Worm (Caenorhabditis elegans) whole organism, mixed stage, embryonic: ENCODE measurements around the gene C31B8.12.

Experiments used
- blmp-1 ChIP-seq: fragments of 150-350 bp; optimal IDR thresholded peaks from 2 replicates; lab custom pipeline; 2014; ENCODE audit warnings: missing biosample characterization, missing genetic modification characterization
- ceh-39 ChIP-seq: fragments of 150-350 bp; optimal IDR thresholded peaks from 2 replicates; lab custom pipeline; 2014; ENCODE audit warnings: missing biosample characterization, missing genetic modification characterization
- ces-1 ChIP-seq: fragments of 150-350 bp; optimal IDR thresholded peaks from 2 replicates; lab custom pipeline; 2014; ENCODE audit warnings: missing biosample characterization, missing genetic modification reagents, missing genetic modification characterization
- drap-1 ChIP-seq: fragments of 200-800 bp; sonication (Bioruptor generic); optimal IDR thresholded peaks from 3 replicates; lab custom pipeline; 2018; ENCODE audit warnings: mild to moderate bottlenecking, missing genetic modification characterization, missing compliant biosample characterization
- elt-1 ChIP-seq: sonication (generic microtip); optimal IDR thresholded peaks from 2 replicates; lab custom pipeline; 2017; ENCODE audit warnings: missing genetic modification characterization, mild to moderate bottlenecking, missing compliant biosample characterization, antibody characterized with exemption, moderate library complexity, borderline replicate concordance; ENCODE audit not compliant: insufficient read depth
- elt-3 ChIP-seq: fragments of 150-350 bp; optimal IDR thresholded peaks from 2 replicates; lab custom pipeline; 2014; ENCODE audit warnings: missing biosample characterization, missing genetic modification characterization
- flh-1 ChIP-seq: fragments of 200-800 bp; sonication (Bioruptor generic); optimal IDR thresholded peaks from 2 replicates; lab custom pipeline; 2018; ENCODE audit warnings: mild to moderate bottlenecking, missing genetic modification characterization, moderate library complexity, missing compliant biosample characterization
- hlh-1 ChIP-seq: fragments of 150-350 bp; optimal IDR thresholded peaks from 2 replicates; lab custom pipeline; 2014; ENCODE audit warnings: missing biosample characterization, missing genetic modification reagents, missing genetic modification characterization
- lin-13 ChIP-seq: fragments of 150-350 bp; optimal IDR thresholded peaks from 2 replicates; lab custom pipeline; 2014; ENCODE audit warnings: missing biosample characterization, missing genetic modification characterization
- lin-32 ChIP-seq: fragments of 200-800 bp; sonication (Bioruptor generic); optimal IDR thresholded peaks from 2 replicates; lab custom pipeline; 2018; ENCODE audit warnings: mild to moderate bottlenecking, missing genetic modification characterization, missing compliant biosample characterization
- lsy-2 ChIP-seq: fragments of 150-350 bp; optimal IDR thresholded peaks from 2 replicates; lab custom pipeline; 2014; ENCODE audit warnings: missing biosample characterization, missing genetic modification characterization
- mab-5 ChIP-seq: fragments of 150-350 bp; optimal IDR thresholded peaks from 2 replicates; lab custom pipeline; 2014; ENCODE audit warnings: missing biosample characterization, missing genetic modification characterization
- mep-1 ChIP-seq: fragments of 150-350 bp; optimal IDR thresholded peaks from 2 replicates; lab custom pipeline; 2017; ENCODE audit warnings: missing biosample characterization, missing genetic modification reagents, missing genetic modification characterization, inconsistent platforms
- mls-2 ChIP-seq: sonication (generic microtip); optimal IDR thresholded peaks from 2 replicates; lab custom pipeline; 2016; ENCODE audit warnings: mild to moderate bottlenecking, missing genetic modification characterization, moderate library complexity, missing compliant biosample characterization
- nhr-12 ChIP-seq: fragments of 150-350 bp; optimal IDR thresholded peaks from 2 replicates; lab custom pipeline; 2014; ENCODE audit warnings: missing biosample characterization, missing genetic modification characterization
- nhr-2 ChIP-seq: fragments of 150-350 bp; optimal IDR thresholded peaks from 2 replicates; lab custom pipeline; 2014; ENCODE audit warnings: missing biosample characterization, missing genetic modification characterization
- nhr-237 ChIP-seq: fragments of 150-350 bp; optimal IDR thresholded peaks from 2 replicates; lab custom pipeline; 2014; ENCODE audit warnings: missing biosample characterization, missing genetic modification characterization
- nhr-28 ChIP-seq: fragments of 150-350 bp; optimal IDR thresholded peaks from 2 replicates; lab custom pipeline; 2014; ENCODE audit warnings: missing biosample characterization, missing genetic modification characterization
- nhr-76 ChIP-seq: sonication (generic microtip); optimal IDR thresholded peaks from 2 replicates; lab custom pipeline; 2017; ENCODE audit warnings: missing biosample characterization, missing genetic modification characterization
- pha-4 ChIP-seq: fragments of 150-350 bp; optimal IDR thresholded peaks from 2 replicates; lab custom pipeline; 2018; ENCODE audit warnings: missing biosample characterization, missing genetic modification reagents, missing genetic modification characterization
- sem-2 ChIP-seq: fragments of 200-800 bp; sonication (Bioruptor generic); optimal IDR thresholded peaks from 2 replicates; lab custom pipeline; 2018; ENCODE audit warnings: mild to moderate bottlenecking, missing genetic modification characterization, missing compliant biosample characterization
- snpc-4 ChIP-seq: fragments of 150-350 bp; optimal IDR thresholded peaks from 2 replicates; lab custom pipeline; 2014; ENCODE audit warnings: missing biosample characterization, missing genetic modification characterization
- sptf-1 ChIP-seq: sonication (generic microtip); optimal IDR thresholded peaks from 2 replicates; lab custom pipeline; 2017; ENCODE audit warnings: mild to moderate bottlenecking, missing genetic modification characterization, moderate library complexity, missing compliant biosample characterization
- unc-120 ChIP-seq: sonication (generic microtip); optimal IDR thresholded peaks from 2 replicates; lab custom pipeline; 2017; ENCODE audit warnings: missing genetic modification characterization, missing compliant biosample characterization; ENCODE audit not compliant: poor library complexity, severe bottlenecking
- unc-39 ChIP-seq: fragments of 150-350 bp; optimal IDR thresholded peaks from 2 replicates; lab custom pipeline; 2014; ENCODE audit warnings: missing biosample characterization, missing genetic modification characterization
- unc-62 ChIP-seq: fragments of 150-350 bp; optimal IDR thresholded peaks from 2 replicates; lab custom pipeline; 2014; ENCODE audit warnings: missing biosample characterization, missing genetic modification reagents, missing genetic modification characterization
- zip-8 ChIP-seq: fragments of 150-350 bp; optimal IDR thresholded peaks from 2 replicates; lab custom pipeline; 2014; ENCODE audit warnings: missing biosample characterization, missing genetic modification characterization
- ztf-11 ChIP-seq: fragments of 150-350 bp; optimal IDR thresholded peaks from 2 replicates; lab custom pipeline; 2014; ENCODE audit warnings: missing biosample characterization, missing genetic modification characterization

Gene C31B8.12

ce11 chrV:2879801-2880200, 47.7 kb downstream of the C31B8.12 start, which contains the start of gene str-39:
str-39 (minus strand) TSS chrV:2879901.
- TF ChIP-seq unc-120 (tag; lab: Kevin White, UChicago) (no peak), blmp-1 (no peak), lin-13 (tag; lab: Kevin White, UChicago) (no peak), nhr-237 (tag; lab: Kevin White, UChicago) (no peak), ztf-11 (no peak), mls-2 (tag; lab: Kevin White, UChicago) (no peak), nhr-2 (tag; lab: Kevin White, UChicago) (no peak), lin-32 (GFP tag; lab: Kevin White, UChicago) (no peak), nhr-12 (tag; lab: Kevin White, UChicago) (no peak), nhr-76 (tag; lab: Kevin White, UChicago) (no peak), snpc-4 (no peak), nhr-28 (tag; lab: Kevin White, UChicago) (no peak), flh-1 (GFP tag; lab: Kevin White, UChicago) (no peak), lsy-2 (no peak), unc-62 (GFP tag; lab: Kevin White, UChicago) (no peak), mep-1 (tag; lab: Kevin White, UChicago) (no peak)
- TF ChIP-seq, all 35 proteins: peak for 0

DNA sequence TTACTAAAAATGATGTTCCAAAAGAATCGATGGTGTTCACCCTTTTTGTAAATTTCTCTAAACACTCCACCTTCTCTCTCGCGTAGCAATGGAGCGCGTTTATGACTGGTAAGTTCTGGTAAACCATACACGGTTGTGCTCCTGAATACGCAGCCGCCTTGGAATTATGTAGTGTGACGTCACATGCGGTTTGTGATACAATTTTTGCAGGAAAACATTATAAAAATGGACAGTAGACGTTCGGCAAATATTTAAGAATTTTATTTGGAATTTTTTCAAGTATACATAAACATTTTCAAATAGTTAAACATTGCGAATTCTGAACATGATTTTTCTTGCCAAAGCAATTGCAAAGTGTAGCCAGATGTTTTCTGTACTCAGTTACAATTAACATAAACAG, 49.9 kb downstream of the C31B8.12 start, which contains the start of gene F37B4.10:
TSS of gene F37B4.10 (minus strand) at position 101 of the 400 bp plus-strand sequence.
- TF ChIP-seq nhr-237 (tag; lab: Kevin White, UChicago), result no peak
- no peak for TF ChIP-seq flh-1 (GFP tag; lab: Kevin White, UChicago)
- TF ChIP-seq lsy-2, result no peak
- TF ChIP-seq sptf-1, result no peak
- TF ChIP-seq drap-1, result no peak
- peak; percentile 31 for TF ChIP-seq zip-8 (tag; lab: Kevin White, UChicago)
- peak; percentile 8 for TF ChIP-seq mep-1 (tag; lab: Kevin White, UChicago)
- no peak for TF ChIP-seq ces-1 (GFP tag; lab: Kevin White, UChicago)

- TF ChIP-seq lin-32 (GFP tag; lab: Kevin White, UChicago) (no peak), pha-4 (tag; lab: Kevin White, UChicago) (no peak), mab-5 (tag; lab: Kevin White, UChicago) (no peak), blmp-1 (no peak), zip-8 (tag; lab: Kevin White, UChicago) (no peak), elt-1 (tag; lab: Kevin White, UChicago) (no peak), ceh-39 (tag; lab: Kevin White, UChicago) (no peak), nhr-237 (tag; lab: Kevin White, UChicago) (no peak), unc-120 (tag; lab: Kevin White, UChicago) (no peak), unc-39 (no peak), elt-3 (tag; lab: Kevin White, UChicago) (no peak)
Observed at ce11 chrV:2876188-2876831, 51.1 kb downstream of the C31B8.12 start.

- TF ChIP-seq flh-1 (GFP tag; lab: Kevin White, UChicago) (no peak), sem-2 (GFP tag; lab: Kevin White, UChicago) (no peak), hlh-1 (tag; lab: Kevin White, UChicago) (no peak), sptf-1 (no peak), ztf-11 (no peak), unc-62 (GFP tag; lab: Kevin White, UChicago) (no peak)
Observed at ce11 chrV:2875422-2875821, 52.0 kb downstream of the C31B8.12 start, which contains the start of gene folt-2. folt-2 (minus strand) TSS chrV:2875600.
